Worm (Caenorhabditis elegans) whole organism, L1 larva: ENCODE measurements around the gene tmem-145.

Experiments used
- C04F5.9 ChIP-seq: sonication (generic microtip); optimal IDR thresholded peaks from 2 replicates; lab custom pipeline; 2016; ENCODE audit warnings: missing genetic modification characterization, missing compliant biosample characterization
- C16A3.4 ChIP-seq: fragments of 150-350 bp; optimal IDR thresholded peaks from 2 replicates; lab custom pipeline; 2014; ENCODE audit warnings: missing biosample characterization, missing genetic modification characterization
- alr-1 ChIP-seq: fragments of 200-800 bp; sonication (Bioruptor generic); optimal IDR thresholded peaks from 2 replicates; lab custom pipeline; 2018; ENCODE audit warnings: borderline replicate concordance, mild to moderate bottlenecking, missing genetic modification characterization, missing compliant biosample characterization
- blmp-1 ChIP-seq: fragments of 150-350 bp; optimal IDR thresholded peaks from 2 replicates; lab custom pipeline; 2014; ENCODE audit warnings: missing biosample characterization, missing genetic modification characterization
- ces-1 ChIP-seq: fragments of 150-350 bp; optimal IDR thresholded peaks from 2 replicates; lab custom pipeline; 2014; ENCODE audit warnings: missing biosample characterization, missing genetic modification reagents, missing genetic modification characterization
- efl-1 ChIP-seq, 4 experiments: fragments of 150-350 bp; optimal IDR thresholded peaks in 3 of 4; peaks in 1 of 4; 1 replicate in 1 of 4; 2 replicates in 3 of 4; lab custom pipeline; 2014; ENCODE audit warnings: missing biosample characterization in 2 of 4, missing genetic modification characterization in 2 of 4, missing genetic modification reagents in 2 of 4
- egl-13 ChIP-seq: sonication (generic microtip); optimal IDR thresholded peaks from 2 replicates; lab custom pipeline; 2016; ENCODE audit warnings: missing genotype, missing genetic modification reagents, missing genetic modification characterization, missing compliant biosample characterization
- egl-27 ChIP-seq, 2 experiments: fragments of 150-350 bp in 1 of 2; sonication (generic microtip); optimal IDR thresholded peaks; 3 replicates each; lab custom pipeline; 2017 to 2018; ENCODE audit warnings: missing biosample characterization in 2 of 2, missing genetic modification characterization in 2 of 2, missing genetic modification reagents in 2 of 2
- ets-5 ChIP-seq: fragments of 200-800 bp; sonication (Bioruptor generic); IDR thresholded peaks from 2 replicates; pipeline ENCODE4 v1.3.6; 2022; ENCODE audit warnings: missing genetic modification characterization, missing compliant biosample characterization
- fkh-8 ChIP-seq: sonication (generic microtip); optimal IDR thresholded peaks from 2 replicates; lab custom pipeline; 2016; ENCODE audit warnings: mild to moderate bottlenecking, missing genetic modification characterization, missing compliant biosample characterization
- grh-1 ChIP-seq: fragments of 200-800 bp; sonication (Bioruptor generic); IDR thresholded peaks from 2 replicates; pipeline ENCODE4 v1.3.6; 2022; ENCODE audit warnings: missing genetic modification reagents, missing genetic modification characterization, missing compliant biosample characterization
- irx-1 ChIP-seq: sonication (generic microtip); optimal IDR thresholded peaks from 2 replicates; lab custom pipeline; 2016; ENCODE audit warnings: missing genetic modification characterization, missing compliant biosample characterization
- lin-15B ChIP-seq: fragments of 150-350 bp; sonication (generic microtip); optimal IDR thresholded peaks from 3 replicates; lab custom pipeline; 2014; ENCODE audit warnings: missing biosample characterization, missing genetic modification characterization
- lin-35 ChIP-seq, 2 experiments: fragments of 150-350 bp; optimal IDR thresholded peaks; 2 replicates each; lab custom pipeline; 2014; ENCODE audit warnings: missing biosample characterization in 2 of 2, missing genetic modification characterization in 2 of 2, missing genetic modification reagents in 2 of 2
- lin-39 ChIP-seq: fragments of 150-350 bp; optimal IDR thresholded peaks from 2 replicates; lab custom pipeline; 2014; ENCODE audit warnings: missing biosample characterization, missing genetic modification reagents, missing genetic modification characterization
- lsy-2 ChIP-seq, 2 experiments: fragments of 150-350 bp; optimal IDR thresholded peaks; 2 replicates each; lab custom pipeline; 2014; ENCODE audit warnings: missing biosample characterization in 2 of 2, missing genetic modification characterization in 2 of 2
- mab-9 ChIP-seq: fragments of 200-800 bp; sonication (Bioruptor generic); IDR thresholded peaks from 2 replicates; pipeline ENCODE4 v1.3.6; 2022; ENCODE audit warnings: missing genetic modification reagents, missing genetic modification characterization, missing compliant biosample characterization
- nhr-12 ChIP-seq: sonication (generic microtip); optimal IDR thresholded peaks from 2 replicates; lab custom pipeline; 2017; ENCODE audit warnings: missing biosample characterization, missing genetic modification characterization
- nhr-19 ChIP-seq: fragments of 200-800 bp; sonication (Bioruptor generic); conservative IDR thresholded peaks from 2 replicates; pipeline ENCODE4 v1.3.6; 2022; ENCODE audit warnings: missing genetic modification characterization, missing compliant biosample characterization
- nhr-237 ChIP-seq: fragments of 150-350 bp; optimal IDR thresholded peaks from 2 replicates; lab custom pipeline; 2014; ENCODE audit warnings: missing biosample characterization, missing genetic modification characterization
- nhr-28 ChIP-seq: fragments of 150-350 bp; optimal IDR thresholded peaks from 2 replicates; lab custom pipeline; 2014; ENCODE audit warnings: missing biosample characterization, missing genetic modification characterization
- nhr-76 ChIP-seq: sonication (generic microtip); optimal IDR thresholded peaks from 2 replicates; lab custom pipeline; 2017; ENCODE audit warnings: missing biosample characterization, missing genetic modification characterization
- pag-3 ChIP-seq: sonication (generic microtip); optimal IDR thresholded peaks from 2 replicates; lab custom pipeline; 2017; ENCODE audit warnings: missing genetic modification characterization, mild to moderate bottlenecking, missing compliant biosample characterization, antibody characterized with exemption, borderline replicate concordance; ENCODE audit not compliant: insufficient read depth
- snpc-4 ChIP-seq: fragments of 150-350 bp; optimal IDR thresholded peaks from 2 replicates; lab custom pipeline; 2014; ENCODE audit warnings: missing biosample characterization, missing genetic modification characterization
- snu-23 ChIP-seq: sonication (generic microtip); optimal IDR thresholded peaks from 2 replicates; lab custom pipeline; 2016; ENCODE audit warnings: missing genetic modification characterization, missing compliant biosample characterization
- sptf-1 ChIP-seq: fragments of 150-350 bp; optimal IDR thresholded peaks from 2 replicates; lab custom pipeline; 2014; ENCODE audit warnings: missing biosample characterization, missing genetic modification characterization
- swsn-7 ChIP-seq: sonication (generic microtip); optimal IDR thresholded peaks from 2 replicates; lab custom pipeline; 2016; ENCODE audit warnings: missing genetic modification characterization, missing compliant biosample characterization
- unc-130 ChIP-seq: fragments of 150-350 bp; optimal IDR thresholded peaks from 2 replicates; lab custom pipeline; 2017; ENCODE audit warnings: missing biosample characterization, missing genetic modification characterization, inconsistent platforms
- unc-62 ChIP-seq: fragments of 150-350 bp; optimal IDR thresholded peaks from 2 replicates; lab custom pipeline; 2014; ENCODE audit warnings: missing biosample characterization, missing genetic modification reagents, missing genetic modification characterization
- xbp-1 ChIP-seq: sonication (generic microtip); optimal IDR thresholded peaks from 2 replicates; lab custom pipeline; 2016; ENCODE audit warnings: missing genetic modification characterization, missing compliant biosample characterization
- zag-1 ChIP-seq: fragments of 150-350 bp; optimal IDR thresholded peaks from 2 replicates; lab custom pipeline; 2014; ENCODE audit warnings: missing biosample characterization, missing genetic modification characterization
- zip-4 ChIP-seq: fragments of 200-800 bp; sonication (Bioruptor generic); optimal IDR thresholded peaks from 2 replicates; lab custom pipeline; 2018; ENCODE audit warnings: mild to moderate bottlenecking, missing genetic modification characterization, moderate library complexity, missing compliant biosample characterization
- ztf-11 ChIP-seq, 2 experiments: sonication (generic microtip); optimal IDR thresholded peaks; 2 replicates each; lab custom pipeline; 2016 to 2017; ENCODE audit warnings: missing genetic modification characterization in 2 of 2, missing biosample characterization in 1 of 2, missing compliant biosample characterization in 1 of 2
- ztf-4 ChIP-seq: fragments of 150-350 bp; optimal IDR thresholded peaks from 2 replicates; lab custom pipeline; 2014; ENCODE audit warnings: missing biosample characterization, missing genetic modification characterization

The tmem-145 gene

ce11 chrX:12073764-12074163, at the start of gene tmem-145:
TSS of gene tmem-145 (minus strand) at chrX:12073864.
- TF ChIP-seq egl-27 (tag; optimal IDR thresholded peaks at IDR 0.05; lab: Kevin White, UChicago) (no peak), pag-3 (no peak), irx-1 (tag; lab: Kevin White, UChicago) (no peak), snu-23 (GFP tag; lab: Kevin White, UChicago) (no peak), grh-1 (GFP tag; lab: Robert Waterston, UW) (no peak), ets-5 (GFP tag; lab: Robert Waterston, UW) (no peak)

DNA sequence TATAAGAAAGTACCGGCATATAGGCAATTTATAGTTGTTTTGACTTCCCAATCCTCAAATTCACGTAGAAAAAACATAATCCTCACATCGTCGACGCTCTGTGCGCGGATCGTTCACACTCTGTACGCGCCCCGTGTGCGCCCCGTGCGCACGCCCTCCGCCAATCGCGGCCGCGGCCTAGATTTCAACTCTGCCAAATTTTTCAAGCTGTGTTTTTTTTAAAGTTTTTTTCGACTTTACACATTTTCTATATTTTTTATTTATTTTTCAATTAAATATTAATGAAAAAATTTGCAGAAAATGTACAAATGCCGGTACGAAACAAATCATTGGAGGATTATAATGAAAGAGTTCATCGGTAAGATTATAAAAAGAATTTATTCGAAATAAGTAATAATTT, 49.5 kb upstream of the tmem-145 start, which contains the start of gene T01H10.11:
TSS of gene T01H10.11 (plus strand) at position 301 of the 400 bp plus-strand sequence.
- no peak for TF ChIP-seq unc-62 (GFP tag; lab: Kevin White, UChicago)
- TF ChIP-seq ztf-4 (tag; lab: Kevin White, UChicago) = no peak
- no peak for TF ChIP-seq zag-1
- TF ChIP-seq nhr-28 (tag; lab: Kevin White, UChicago) = no peak
- no peak for TF ChIP-seq mab-9 (GFP tag; lab: Robert Waterston, UW)
- TF ChIP-seq egl-13 = no peak
- no peak for TF ChIP-seq C04F5.9 (tag; lab: Kevin White, UChicago)
- no peak for TF ChIP-seq grh-1 (GFP tag; lab: Robert Waterston, UW)
- no peak for TF ChIP-seq blmp-1 (tag; lab: Kevin White, UChicago)
- no peak for TF ChIP-seq irx-1 (tag; lab: Kevin White, UChicago)

ce11 chrX:12121285-12121684, 47.6 kb upstream of the tmem-145 start, which contains the start of gene lgc-17:
TSS of gene lgc-17 (plus strand) at chrX:12121585.
- TF ChIP-seq nhr-19 (no peak), lin-39 (no peak), nhr-12 (no peak), unc-62 (GFP tag; lab: Kevin White, UChicago) (no peak), lsy-2 (tag; optimal IDR thresholded peaks at IDR 0.05; lab: Kevin White, UChicago) (no peak), ztf-4 (tag; lab: Kevin White, UChicago) (no peak), sptf-1 (tag; lab: Kevin White, UChicago) (no peak), unc-130 (tag; lab: Kevin White, UChicago) (no peak), snpc-4 (tag; lab: Kevin White, UChicago) (no peak), xbp-1 (tag; lab: Kevin White, UChicago) (no peak)

ce11 chrX:12118340-12118739, 44.7 kb upstream of the tmem-145 start, which contains the start of gene lgc-16:
TSS of gene lgc-16 (plus strand) at chrX:12118640.
- TF ChIP-seq mab-9 (GFP tag; lab: Robert Waterston, UW) (no peak), efl-1 (optimal IDR thresholded peaks at IDR 0.05; lab: Kevin White, UChicago) (no peak), efl-1 (GFP tag; optimal IDR thresholded peaks at IDR 0.05 in 1 of 2; lab: Kevin White, UChicago) (peak in 1 of 2 experiments; percentile 37), nhr-19 (no peak)

ce11 chrX:12114024-12114423, 40.4 kb upstream of the tmem-145 start, which contains the start of gene lgc-15:
TSS of gene lgc-15 (plus strand) at chrX:12114324.
- TF ChIP-seq lin-35 (GFP tag; optimal IDR thresholded peaks at IDR 0.05; lab: Kevin White, UChicago) = no peak
- TF ChIP-seq C16A3.4 (tag; lab: Kevin White, UChicago) = no peak
- TF ChIP-seq egl-13 = no peak
- TF ChIP-seq pag-3 = no peak
- TF ChIP-seq nhr-12 = no peak
- TF ChIP-seq zip-4 = no peak
- no peak for TF ChIP-seq lin-15B (tag; lab: Kevin White, UChicago)
- no peak for TF ChIP-seq nhr-237 (tag; lab: Kevin White, UChicago)
- no peak for TF ChIP-seq swsn-7 (tag; lab: Kevin White, UChicago)
- no peak for TF ChIP-seq alr-1
- TF ChIP-seq fkh-8 (tag; lab: Kevin White, UChicago) = no peak
- TF ChIP-seq nhr-76 (tag; lab: Kevin White, UChicago) = no peak
- no peak for TF ChIP-seq snpc-4 (tag; lab: Kevin White, UChicago)
- no peak for TF ChIP-seq ces-1
- no peak for TF ChIP-seq ztf-11 (tag; optimal IDR thresholded peaks at IDR 0.05; lab: Kevin White, UChicago)
- TF ChIP-seq, all 84 proteins: peak for 0
